Worm (Caenorhabditis elegans) whole organism, L2 larva: Measurements from ENCODE around the gene pot-1.

Experiments used
- C34F6.9 ChIP-seq: fragments of 150-350 bp; optimal IDR thresholded peaks from 2 replicates; lab custom pipeline; 2014; ENCODE audit warnings: missing biosample characterization, missing genetic modification characterization
- F13H6.1 ChIP-seq: sonication (generic microtip); optimal IDR thresholded peaks from 2 replicates; lab custom pipeline; 2016; ENCODE audit warnings: missing genetic modification characterization, missing compliant biosample characterization
- R02D3.7 ChIP-seq: fragments of 150-350 bp; optimal IDR thresholded peaks from 2 replicates; lab custom pipeline; 2014; ENCODE audit warnings: missing biosample characterization, missing genetic modification characterization
- Y55F3AM.14 ChIP-seq: fragments of 200-800 bp; sonication (Bioruptor generic); optimal IDR thresholded peaks from 2 replicates; lab custom pipeline; 2018; ENCODE audit warnings: mild to moderate bottlenecking, missing genetic modification characterization, missing compliant biosample characterization
- ZK546.5 ChIP-seq: sonication (generic microtip); optimal IDR thresholded peaks from 2 replicates; lab custom pipeline; 2017; ENCODE audit warnings: missing biosample characterization, missing genetic modification characterization
- alr-1 ChIP-seq: fragments of 150-350 bp; optimal IDR thresholded peaks from 2 replicates; lab custom pipeline; 2014; ENCODE audit warnings: missing biosample characterization, missing genetic modification characterization
- ama-1 ChIP-seq: fragments of 150-350 bp; optimal IDR thresholded peaks from 2 replicates; lab custom pipeline; 2018; ENCODE audit warnings: inconsistent platforms
- blmp-1 ChIP-seq: sonication (generic microtip); optimal IDR thresholded peaks from 2 replicates; lab custom pipeline; 2017; ENCODE audit warnings: missing genetic modification characterization, mild to moderate bottlenecking, missing compliant biosample characterization, antibody characterized with exemption, moderate library complexity; ENCODE audit not compliant: insufficient read depth
- ceh-16 ChIP-seq: fragments of 150-350 bp; optimal IDR thresholded peaks from 2 replicates; lab custom pipeline; 2014; ENCODE audit warnings: missing biosample characterization, missing genetic modification characterization
- crh-2 ChIP-seq: sonication (generic microtip); optimal IDR thresholded peaks from 2 replicates; lab custom pipeline; 2017; ENCODE audit warnings: missing biosample characterization, missing genetic modification characterization
- dmd-4 ChIP-seq: sonication (generic microtip); optimal IDR thresholded peaks from 2 replicates; lab custom pipeline; 2017; ENCODE audit warnings: missing biosample characterization, missing genetic modification characterization
- egl-27 ChIP-seq: sonication (generic microtip); optimal IDR thresholded peaks from 3 replicates; lab custom pipeline; 2017; ENCODE audit warnings: missing biosample characterization, missing genetic modification reagents, missing genetic modification characterization
- elt-1 ChIP-seq: fragments of 150-350 bp; optimal IDR thresholded peaks from 2 replicates; lab custom pipeline; 2014; ENCODE audit warnings: missing biosample characterization, missing genetic modification characterization
- elt-3 ChIP-seq: sonication (generic microtip); optimal IDR thresholded peaks from 2 replicates; lab custom pipeline; 2017; ENCODE audit warnings: missing biosample characterization, missing genetic modification characterization
- fos-1 ChIP-seq: fragments of 150-350 bp; optimal IDR thresholded peaks from 2 replicates; lab custom pipeline; 2014; ENCODE audit warnings: missing biosample characterization, missing genetic modification characterization
- gmeb-1 ChIP-seq: fragments of 150-350 bp; optimal IDR thresholded peaks from 2 replicates; lab custom pipeline; 2014; ENCODE audit warnings: missing biosample characterization, missing genetic modification characterization
- lin-11 ChIP-seq: fragments of 150-350 bp; sonication (generic microtip); optimal IDR thresholded peaks from 2 replicates; lab custom pipeline; 2014; ENCODE audit warnings: missing biosample characterization, missing genetic modification characterization, inconsistent platforms, mixed read lengths
- lin-13 ChIP-seq: fragments of 150-350 bp; optimal IDR thresholded peaks from 2 replicates; lab custom pipeline; 2014; ENCODE audit warnings: missing biosample characterization, missing genetic modification reagents, missing genetic modification characterization
- lin-39 ChIP-seq: fragments of 150-350 bp; optimal IDR thresholded peaks from 2 replicates; lab custom pipeline; 2014; ENCODE audit warnings: missing biosample characterization, missing genetic modification reagents, missing genetic modification characterization
- lsy-2 ChIP-seq, 2 experiments: fragments of 150-350 bp in 1 of 2; sonication (generic microtip) in 1 of 2; optimal IDR thresholded peaks; 2 replicates each; lab custom pipeline; 2014 to 2017; ENCODE audit warnings: missing biosample characterization in 2 of 2, missing genetic modification characterization in 2 of 2
- mab-5 ChIP-seq: fragments of 150-350 bp; optimal IDR thresholded peaks from 2 replicates; lab custom pipeline; 2014; ENCODE audit warnings: missing biosample characterization, missing genetic modification characterization
- mbf-1 ChIP-seq: sonication (generic microtip); optimal IDR thresholded peaks from 2 replicates; lab custom pipeline; 2017; ENCODE audit warnings: missing biosample characterization, missing genetic modification characterization
- mdl-1 ChIP-seq, 2 experiments: fragments of 150-350 bp in 1 of 2; sonication (generic microtip) in 1 of 2; optimal IDR thresholded peaks; 2 replicates each; lab custom pipeline; 2017; ENCODE audit warnings: missing biosample characterization in 2 of 2, missing genetic modification characterization in 2 of 2
- nhr-10 ChIP-seq: sonication (generic microtip); optimal IDR thresholded peaks from 2 replicates; lab custom pipeline; 2017; ENCODE audit warnings: missing biosample characterization, missing genetic modification characterization
- nhr-11 ChIP-seq: fragments of 150-350 bp; optimal IDR thresholded peaks from 2 replicates; lab custom pipeline; 2014; ENCODE audit warnings: missing biosample characterization, missing genetic modification characterization
- nhr-12 ChIP-seq: fragments of 150-350 bp; optimal IDR thresholded peaks from 2 replicates; lab custom pipeline; 2014; ENCODE audit warnings: missing biosample characterization, missing genetic modification characterization
- nhr-129 ChIP-seq: fragments of 150-350 bp; optimal IDR thresholded peaks from 2 replicates; lab custom pipeline; 2014; ENCODE audit warnings: missing biosample characterization, missing genetic modification characterization
- nhr-21 ChIP-seq: fragments of 150-350 bp; optimal IDR thresholded peaks from 2 replicates; lab custom pipeline; 2014; ENCODE audit warnings: missing biosample characterization, missing genetic modification characterization
- nhr-23 ChIP-seq: fragments of 150-350 bp; optimal IDR thresholded peaks from 2 replicates; lab custom pipeline; 2014; ENCODE audit warnings: missing biosample characterization, missing genetic modification reagents, missing genetic modification characterization
- nhr-237 ChIP-seq: fragments of 150-350 bp; optimal IDR thresholded peaks from 2 replicates; lab custom pipeline; 2014; ENCODE audit warnings: missing biosample characterization, missing genetic modification characterization
- nhr-25 ChIP-seq: fragments of 150-350 bp; sonication (generic microtip); optimal IDR thresholded peaks from 3 replicates; lab custom pipeline; 2014; ENCODE audit warnings: missing biosample characterization, missing genetic modification characterization
- nhr-6 ChIP-seq: fragments of 150-350 bp; optimal IDR thresholded peaks from 2 replicates; lab custom pipeline; 2014; ENCODE audit warnings: missing biosample characterization, missing genetic modification characterization
- nhr-77 ChIP-seq: fragments of 150-350 bp; optimal IDR thresholded peaks from 2 replicates; lab custom pipeline; 2014; ENCODE audit warnings: missing biosample characterization, missing genetic modification characterization
- sem-4 ChIP-seq: fragments of 150-350 bp; optimal IDR thresholded peaks from 2 replicates; lab custom pipeline; 2014; ENCODE audit warnings: missing biosample characterization, missing genetic modification reagents, missing genetic modification characterization
- skn-1 ChIP-seq: sonication (generic microtip); optimal IDR thresholded peaks from 2 replicates; lab custom pipeline; 2017; ENCODE audit warnings: missing biosample characterization, missing genetic modification characterization
- sma-3 ChIP-seq: sonication (generic microtip); optimal IDR thresholded peaks from 2 replicates; lab custom pipeline; 2016; ENCODE audit warnings: missing genetic modification reagents, missing genetic modification characterization, missing compliant biosample characterization
- sma-9 ChIP-seq, 2 experiments: fragments of 150-350 bp in 1 of 2; sonication (generic microtip) in 1 of 2; optimal IDR thresholded peaks; 2 replicates each; lab custom pipeline; 2014 to 2016; ENCODE audit warnings: missing genetic modification characterization in 2 of 2, mild to moderate bottlenecking in 1 of 2, missing biosample characterization in 1 of 2, missing compliant biosample characterization in 1 of 2, missing genetic modification reagents in 1 of 2, moderate library complexity in 1 of 2
- snpc-4 ChIP-seq: fragments of 150-350 bp; optimal IDR thresholded peaks from 2 replicates; lab custom pipeline; 2014; ENCODE audit warnings: missing biosample characterization, missing genetic modification characterization
- unc-39 ChIP-seq: fragments of 150-350 bp; optimal IDR thresholded peaks from 2 replicates; lab custom pipeline; 2014; ENCODE audit warnings: missing biosample characterization, missing genetic modification characterization
- unc-55 ChIP-seq: fragments of 150-350 bp; sonication (generic microtip); optimal IDR thresholded peaks from 3 replicates; lab custom pipeline; 2014; ENCODE audit warnings: missing biosample characterization, missing genetic modification reagents, missing genetic modification characterization
- unc-62 ChIP-seq: fragments of 150-350 bp; optimal IDR thresholded peaks from 2 replicates; lab custom pipeline; 2014; ENCODE audit warnings: missing biosample characterization, missing genetic modification reagents, missing genetic modification characterization
- zag-1 ChIP-seq: fragments of 150-350 bp; optimal IDR thresholded peaks from 2 replicates; lab custom pipeline; 2014; ENCODE audit warnings: missing biosample characterization, missing genetic modification characterization
- ztf-1 ChIP-seq: fragments of 200-800 bp; sonication (Bioruptor generic); conservative IDR thresholded peaks from 2 replicates; pipeline ENCODE4 v1.3.6; 2022; ENCODE audit warnings: missing genetic modification characterization, missing compliant biosample characterization
- ztf-11 ChIP-seq: sonication (generic microtip); optimal IDR thresholded peaks from 2 replicates; lab custom pipeline; 2017; ENCODE audit warnings: missing biosample characterization, missing genetic modification characterization
- ztf-4 ChIP-seq: fragments of 150-350 bp; optimal IDR thresholded peaks from 2 replicates; lab custom pipeline; 2014; ENCODE audit warnings: missing biosample characterization, missing genetic modification characterization

The pot-1 gene

ce11 chrIII:7116615-7117252 is 16.7 kb downstream of the pot-1 start:
- no peak for TF ChIP-seq ZK546.5 (tag; lab: Kevin White, UChicago)
- peak; percentile 79 for TF ChIP-seq crh-2 (tag; lab: Kevin White, UChicago)
- no peak for TF ChIP-seq elt-3 (tag; lab: Kevin White, UChicago)
- TF ChIP-seq lsy-2 (tag; optimal IDR thresholded peaks at IDR 0.05; lab: Kevin White, UChicago) = peak; percentile 25 to 69
- TF ChIP-seq fos-1 = peak; percentile 76
- no peak for TF ChIP-seq elt-1 (tag; lab: Kevin White, UChicago)
- peak; percentile 89 for TF ChIP-seq nhr-25 (tag; lab: Kevin White, UChicago)
- peak; percentile 78 for TF ChIP-seq nhr-129
- peak; percentile 75 for TF ChIP-seq ztf-4
- no peak for TF ChIP-seq nhr-237
- TF ChIP-seq nhr-23 (tag; lab: Kevin White, UChicago) = no peak
- no peak for TF ChIP-seq mbf-1 (tag; lab: Kevin White, UChicago)
- peak; percentile 7 for TF ChIP-seq ama-1 (lab: Kevin White, UChicago)
- peak; percentile 76 for TF ChIP-seq nhr-21 (tag; lab: Kevin White, UChicago)
- peak; percentile 71 for TF ChIP-seq C34F6.9 (tag; lab: Kevin White, UChicago)
- TF ChIP-seq nhr-10 (tag; lab: Kevin White, UChicago) = peak; percentile 35
- no peak for TF ChIP-seq lin-39 (tag; lab: Kevin White, UChicago)
- TF ChIP-seq unc-39 (tag; lab: Kevin White, UChicago) = no peak
- TF ChIP-seq nhr-6 = peak; percentile 86
- TF ChIP-seq unc-55 (GFP tag; lab: Kevin White, UChicago) = peak; percentile 61
- peak; percentile 27 for TF ChIP-seq snpc-4 (tag; lab: Kevin White, UChicago)
- TF ChIP-seq nhr-11 = no peak
- TF ChIP-seq sma-3 = peak; percentile 74
- no peak for TF ChIP-seq nhr-12 (tag; lab: Kevin White, UChicago)
- peak; percentile 91 for TF ChIP-seq egl-27 (tag; lab: Kevin White, UChicago)
- TF ChIP-seq sma-9 (GFP tag; optimal IDR thresholded peaks at IDR 0.05; lab: Kevin White, UChicago) = peak; percentile 81
- TF ChIP-seq sma-9 (tag; optimal IDR thresholded peaks at IDR 0.05; lab: Kevin White, UChicago) = no peak
- peak; percentile 21 for TF ChIP-seq gmeb-1
- no peak for TF ChIP-seq mab-5 (tag; lab: Kevin White, UChicago)
- peak; percentile 64 for TF ChIP-seq lin-13 (GFP tag; lab: Kevin White, UChicago)
- TF ChIP-seq F13H6.1 (tag; lab: Kevin White, UChicago) = peak; percentile 87
- TF ChIP-seq blmp-1 (tag; lab: Kevin White, UChicago) = peak; percentile 74
- TF ChIP-seq R02D3.7 (tag; lab: Kevin White, UChicago) = no peak
- TF ChIP-seq sem-4 (tag; lab: Kevin White, UChicago) = peak; percentile 60

- TF ChIP-seq alr-1 (tag; lab: Kevin White, UChicago) (no peak), nhr-10 (tag; lab: Kevin White, UChicago) (no peak), gmeb-1 (no peak), dmd-4 (tag; lab: Kevin White, UChicago) (peak; percentile 61), crh-2 (tag; lab: Kevin White, UChicago) (peak; percentile 11), nhr-6 (no peak), C34F6.9 (tag; lab: Kevin White, UChicago) (no peak), elt-1 (tag; lab: Kevin White, UChicago) (no peak), lin-13 (GFP tag; lab: Kevin White, UChicago) (no peak), blmp-1 (tag; lab: Kevin White, UChicago) (no peak), nhr-77 (tag; lab: Kevin White, UChicago) (no peak), lin-39 (tag; lab: Kevin White, UChicago) (no peak), ztf-1 (GFP tag; lab: Robert Waterston, UW) (no peak), lsy-2 (tag; optimal IDR thresholded peaks at IDR 0.05; lab: Kevin White, UChicago) (peak in 1 of 2 experiments; percentile 40), unc-39 (tag; lab: Kevin White, UChicago) (no peak), ceh-16 (tag; lab: Kevin White, UChicago) (no peak), sma-3 (no peak), nhr-11 (no peak), elt-3 (tag; lab: Kevin White, UChicago) (no peak), zag-1 (tag; lab: Kevin White, UChicago) (no peak), ama-1 (lab: Kevin White, UChicago) (no peak), mbf-1 (tag; lab: Kevin White, UChicago) (no peak), Y55F3AM.14 (GFP tag; lab: Kevin White, UChicago) (no peak), lin-11 (tag; lab: Kevin White, UChicago) (no peak), fos-1 (no peak), nhr-25 (tag; lab: Kevin White, UChicago) (no peak), ztf-4 (peak; percentile 13), egl-27 (tag; lab: Kevin White, UChicago) (no peak), F13H6.1 (tag; lab: Kevin White, UChicago) (no peak), nhr-237 (no peak), nhr-12 (tag; lab: Kevin White, UChicago) (no peak), ztf-11 (tag; lab: Kevin White, UChicago) (no peak), sma-9 (GFP tag; optimal IDR thresholded peaks at IDR 0.05; lab: Kevin White, UChicago) (peak; percentile 37), sma-9 (tag; optimal IDR thresholded peaks at IDR 0.05; lab: Kevin White, UChicago) (no peak), nhr-21 (tag; lab: Kevin White, UChicago) (peak; percentile 81), skn-1 (tag; lab: Kevin White, UChicago) (no peak), snpc-4 (tag; lab: Kevin White, UChicago) (no peak), sem-4 (tag; lab: Kevin White, UChicago) (no peak), mdl-1 (tag; optimal IDR thresholded peaks at IDR 0.05; lab: Kevin White, UChicago) (no peak), unc-62 (GFP tag; lab: Kevin White, UChicago) (no peak)
These were observed 18.5 kb downstream of the pot-1 start, which contains the start of gene nhr-10 for ce11 chrIII:7114952-7115488. TSS of gene nhr-10 (minus strand) at chrIII:7115438.
